Worm (Caenorhabditis elegans): Measurements from ENCODE around the gene nspe-3.
"Not testable (repeated sequence)": the region's sequence is repeated elsewhere in the genome, so short reads cannot be mapped to it uniquely, and the experiment has no call there.

Gene nspe-3

ce11 chrII:12620764-12621163, 3.1 kb downstream of the nspe-3 start, which contains the start of gene nspe-1:
Gene nspe-1 (minus strand): TSS chrII:12620864.
- no peak for TF ChIP-seq ztf-11 (tag; optimal IDR thresholded peaks at IDR 0.05)

- peak; percentile 82 for TF ChIP-seq nhr-23 (tag; optimal IDR thresholded peaks at IDR 0.05)
- TF ChIP-seq lin-39 (tag; optimal IDR thresholded peaks at IDR 0.05): no peak
- TF ChIP-seq mdl-1 (tag; optimal IDR thresholded peaks at IDR 0.05): no peak
- no peak for TF ChIP-seq pha-4 (tag; optimal IDR thresholded peaks at IDR 0.05)
- TF ChIP-seq nhr-43 (tag; optimal IDR thresholded peaks at IDR 0.05; ENCODE audit: poor library complexity, severe bottlenecking): peak; percentile 88
- no peak for TF ChIP-seq zag-1 (tag; optimal IDR thresholded peaks at IDR 0.05)
- no peak for TF ChIP-seq nhr-67 (tag; optimal IDR thresholded peaks at IDR 0.05)
- no peak for TF ChIP-seq hmg-11 (tag; optimal IDR thresholded peaks at IDR 0.05)
- no peak for TF ChIP-seq daf-12 (tag; optimal IDR thresholded peaks at IDR 0.05)
- peak; percentile 50 for TF ChIP-seq nhr-25 (tag; optimal IDR thresholded peaks at IDR 0.05)
- no peak for TF ChIP-seq fos-1 (tag; optimal IDR thresholded peaks at IDR 0.05)
Observed at ce11 chrII:12621908-12622566, 4.4 kb downstream of the nspe-3 start, which contains the start of gene nspe-8. Gene nspe-8 (minus strand): TSS chrII:12621958.

ce11 chrII:12622843-12623242, 5.2 kb downstream of the nspe-3 start:
- TF ChIP-seq elt-2 (tag; optimal IDR thresholded peaks at IDR 0.05) (no peak), nhr-28 (tag; optimal IDR thresholded peaks at IDR 0.05) (no peak), nhr-23 (tag; optimal IDR thresholded peaks at IDR 0.05) (no peak), ceh-28 (tag; optimal IDR thresholded peaks at IDR 0.05) (no peak), R02D3.7 (tag; optimal IDR thresholded peaks at IDR 0.05) (no peak), fkh-10 (GFP tag; optimal IDR thresholded peaks at IDR 0.05) (no peak), aly-2 (tag; optimal IDR thresholded peaks at IDR 0.05) (no peak), hmg-11 (tag; optimal IDR thresholded peaks at IDR 0.05) (no peak), tbx-2 (tag; optimal IDR thresholded peaks at IDR 0.05) (no peak), nhr-237 (tag; optimal IDR thresholded peaks at IDR 0.05) (no peak), mml-1 (tag; optimal IDR thresholded peaks at IDR 0.05) (no peak), nhr-76 (tag; optimal IDR thresholded peaks at IDR 0.05) (no peak), lin-39 (tag; optimal IDR thresholded peaks at IDR 0.05) (no peak), ztf-11 (tag; optimal IDR thresholded peaks at IDR 0.05) (no peak), sea-2 (GFP tag; optimal IDR thresholded peaks at IDR 0.05) (no peak), lsy-12 (tag; optimal IDR thresholded peaks at IDR 0.05) (no peak)

- not testable (repeated sequence) for TF ChIP-seq nhr-11 (tag; optimal IDR thresholded peaks at IDR 0.05); ztf-4 (tag; optimal IDR thresholded peaks at IDR 0.05); unc-62 (GFP tag; optimal IDR thresholded peaks at IDR 0.05)
Observed at ce11 chrII:12624433-12624832, 6.7 kb downstream of the nspe-3 start, which contains the start of gene Y38E10A.14. Gene Y38E10A.14 (minus strand): TSS chrII:12624533.

ce11 chrII:12625673-12626072, 8.0 kb downstream of the nspe-3 start:
- TF ChIP-seq lin-39 (tag; optimal IDR thresholded peaks at IDR 0.05) (no peak), fkh-10 (GFP tag; optimal IDR thresholded peaks at IDR 0.05) (no peak), snpc-4 (tag; optimal IDR thresholded peaks at IDR 0.05) (no peak), sea-2 (GFP tag; optimal IDR thresholded peaks at IDR 0.05) (no peak), hmg-11 (tag; optimal IDR thresholded peaks at IDR 0.05) (no peak), ama-1 (optimal IDR thresholded peaks at IDR 0.05) (no peak), elt-3 (tag; optimal IDR thresholded peaks at IDR 0.05) (peak in 2 of 3 experiments; percentile 81 to 87), nhr-11 (tag; optimal IDR thresholded peaks at IDR 0.05) (no peak), skn-1 (tag; optimal IDR thresholded peaks at IDR 0.05) (no peak), egl-5 (tag; optimal IDR thresholded peaks at IDR 0.05) (no peak), fos-1 (tag; optimal IDR thresholded peaks at IDR 0.05) (no peak), nfya-1 (tag; optimal IDR thresholded peaks at IDR 0.05; ENCODE audit: insufficient read depth) (no peak), eor-1 (tag; optimal IDR thresholded peaks at IDR 0.05) (no peak), nhr-77 (tag; optimal IDR thresholded peaks at IDR 0.05) (no peak), nhr-67 (tag; optimal IDR thresholded peaks at IDR 0.05) (no peak), unc-62 (GFP tag; optimal IDR thresholded peaks at IDR 0.05) (peak; percentile 46), mml-1 (tag; optimal IDR thresholded peaks at IDR 0.05) (no peak), aly-2 (tag; optimal IDR thresholded peaks at IDR 0.05) (no peak), R02D3.7 (tag; optimal IDR thresholded peaks at IDR 0.05) (peak; percentile 19), ceh-16 (tag; optimal IDR thresholded peaks at IDR 0.05) (no peak), nhr-76 (tag; optimal IDR thresholded peaks at IDR 0.05) (no peak), ztf-4 (tag; optimal IDR thresholded peaks at IDR 0.05) (no peak), zag-1 (tag; optimal IDR thresholded peaks at IDR 0.05) (no peak), nhr-28 (tag; optimal IDR thresholded peaks at IDR 0.05) (no peak), ceh-28 (tag; optimal IDR thresholded peaks at IDR 0.05) (no peak), ceh-9 (tag; optimal IDR thresholded peaks at IDR 0.05) (no peak), unc-39 (tag; optimal IDR thresholded peaks at IDR 0.05) (no peak), jun-1 (tag; optimal IDR thresholded peaks at IDR 0.05) (no peak), fkh-2 (tag; optimal IDR thresholded peaks at IDR 0.05) (no peak), lin-15B (tag; optimal IDR thresholded peaks at IDR 0.05) (no peak), pha-4 (tag; optimal IDR thresholded peaks at IDR 0.05) (no peak), pqm-1 (tag; optimal IDR thresholded peaks at IDR 0.05) (no peak), mdl-1 (tag; optimal IDR thresholded peaks at IDR 0.05) (peak; percentile 47), lsy-12 (tag; optimal IDR thresholded peaks at IDR 0.05) (no peak), ztf-11 (tag; optimal IDR thresholded peaks at IDR 0.05) (no peak)
